Worm (Caenorhabditis elegans) whole organism, late embryonic: ENCODE measurements around the gene tbb-1.
A peak's percentile ranks its signal among the peaks of the same experiment; 100 is the strongest.

Experiments
- C08G9.2 ChIP-seq: sonication (generic microtip); optimal IDR thresholded peaks from 2 replicates; lab custom pipeline; 2016; ENCODE audit warnings: mild to moderate bottlenecking, missing genetic modification characterization, moderate library complexity, missing compliant biosample characterization
- C38D4.7 ChIP-seq: fragments of 200-800 bp; sonication (Bioruptor generic); optimal IDR thresholded peaks from 2 replicates; lab custom pipeline; 2018; ENCODE audit warnings: mild to moderate bottlenecking, missing genetic modification characterization, moderate library complexity, missing compliant biosample characterization
- F13H6.1 ChIP-seq: sonication (generic microtip); optimal IDR thresholded peaks from 2 replicates; lab custom pipeline; 2016; ENCODE audit warnings: missing genetic modification characterization, missing compliant biosample characterization
- T23F11.4 ChIP-seq: fragments of 200-800 bp; sonication (Bioruptor generic); optimal IDR thresholded peaks from 2 replicates; lab custom pipeline; 2018; ENCODE audit warnings: mild to moderate bottlenecking, missing genetic modification characterization, missing compliant biosample characterization
- Y22D7AL.16 ChIP-seq: sonication (generic microtip); optimal IDR thresholded peaks from 2 replicates; lab custom pipeline; 2016; ENCODE audit warnings: missing genetic modification characterization, missing compliant biosample characterization
- ahr-1 ChIP-seq: sonication (generic microtip); optimal IDR thresholded peaks from 2 replicates; lab custom pipeline; 2016; ENCODE audit warnings: missing genetic modification characterization, missing compliant biosample characterization
- ama-1 ChIP-seq: fragments of 150-350 bp; optimal IDR thresholded peaks from 2 replicates; lab custom pipeline; 2014
- ceh-14 ChIP-seq: sonication (generic microtip); optimal IDR thresholded peaks from 2 replicates; lab custom pipeline; 2016; ENCODE audit warnings: missing genotype, missing genetic modification characterization, missing compliant biosample characterization
- ceh-18 ChIP-seq: sonication (generic microtip); optimal IDR thresholded peaks from 2 replicates; lab custom pipeline; 2016; ENCODE audit warnings: missing genetic modification characterization, missing compliant biosample characterization
- ceh-2 ChIP-seq: sonication (generic microtip); optimal IDR thresholded peaks from 2 replicates; lab custom pipeline; 2016; ENCODE audit warnings: missing genotype, missing genetic modification characterization, missing compliant biosample characterization
- ceh-22 ChIP-seq: sonication (generic microtip); optimal IDR thresholded peaks from 2 replicates; lab custom pipeline; 2017; ENCODE audit warnings: missing biosample characterization, missing genetic modification characterization
- ceh-31 ChIP-seq: sonication (generic microtip); optimal IDR thresholded peaks from 2 replicates; lab custom pipeline; 2016; ENCODE audit warnings: missing genetic modification characterization, missing compliant biosample characterization
- ceh-34 ChIP-seq: sonication (generic microtip); optimal IDR thresholded peaks from 2 replicates; lab custom pipeline; 2016; ENCODE audit warnings: mild to moderate bottlenecking, missing genetic modification characterization, missing compliant biosample characterization
- ceh-48 ChIP-seq: sonication (generic microtip); optimal IDR thresholded peaks from 2 replicates; lab custom pipeline; 2016; ENCODE audit warnings: missing genetic modification characterization, inconsistent platforms, missing compliant biosample characterization
- ceh-9 ChIP-seq: sonication (generic microtip); optimal IDR thresholded peaks from 2 replicates; lab custom pipeline; 2016; ENCODE audit warnings: mild to moderate bottlenecking, missing genetic modification characterization, inconsistent platforms, missing compliant biosample characterization
- che-1 ChIP-seq: sonication (generic microtip); optimal IDR thresholded peaks from 2 replicates; lab custom pipeline; 2016; ENCODE audit warnings: mild to moderate bottlenecking, missing genetic modification characterization, missing compliant biosample characterization
- dve-1 ChIP-seq: sonication (generic microtip); optimal IDR thresholded peaks from 2 replicates; lab custom pipeline; 2017; ENCODE audit warnings: antibody characterized with exemption, mild to moderate bottlenecking, missing genetic modification characterization, missing compliant biosample characterization
- elt-4 ChIP-seq: sonication (generic microtip); optimal IDR thresholded peaks from 2 replicates; lab custom pipeline; 2016; ENCODE audit warnings: missing genetic modification characterization, missing compliant biosample characterization
- ets-4 ChIP-seq: sonication (generic microtip); optimal IDR thresholded peaks from 2 replicates; lab custom pipeline; 2016; ENCODE audit warnings: missing genetic modification characterization, missing compliant biosample characterization
- hlh-15 ChIP-seq: sonication (generic microtip); optimal IDR thresholded peaks from 2 replicates; lab custom pipeline; 2016; ENCODE audit warnings: missing genetic modification characterization, missing compliant biosample characterization
- hlh-30 ChIP-seq: sonication (generic microtip); optimal IDR thresholded peaks from 2 replicates; lab custom pipeline; 2017; ENCODE audit warnings: antibody characterized with exemption, missing genetic modification characterization, missing compliant biosample characterization; ENCODE audit not compliant: insufficient read depth
- hlh-6 ChIP-seq: sonication (generic microtip); optimal IDR thresholded peaks from 2 replicates; lab custom pipeline; 2016; ENCODE audit warnings: missing genotype, missing genetic modification characterization, missing compliant biosample characterization
- hlh-8 ChIP-seq: sonication (generic microtip); optimal IDR thresholded peaks from 2 replicates; lab custom pipeline; 2016; ENCODE audit warnings: missing genotype, missing genetic modification characterization, missing compliant biosample characterization
- lim-6 ChIP-seq: sonication (generic microtip); optimal IDR thresholded peaks from 2 replicates; lab custom pipeline; 2016; ENCODE audit warnings: missing genetic modification characterization, missing compliant biosample characterization
- lin-11 ChIP-seq: fragments of 200-800 bp; sonication (Bioruptor generic); optimal IDR thresholded peaks from 2 replicates; lab custom pipeline; 2018; ENCODE audit warnings: mild to moderate bottlenecking, missing genetic modification characterization, missing compliant biosample characterization
- madf-2 ChIP-seq: sonication (generic microtip); optimal IDR thresholded peaks from 2 replicates; lab custom pipeline; 2017; ENCODE audit warnings: missing genetic modification characterization, missing compliant biosample characterization
- mec-3 ChIP-seq: sonication (generic microtip); optimal IDR thresholded peaks from 2 replicates; lab custom pipeline; 2016; ENCODE audit warnings: borderline replicate concordance, missing genetic modification characterization, missing compliant biosample characterization
- nfya-1 ChIP-seq: sonication (generic microtip); optimal IDR thresholded peaks from 2 replicates; lab custom pipeline; 2017; ENCODE audit warnings: missing genetic modification characterization, mild to moderate bottlenecking, missing compliant biosample characterization, antibody characterized with exemption, moderate library complexity
- nhr-11 ChIP-seq: fragments of 150-350 bp; optimal IDR thresholded peaks from 2 replicates; lab custom pipeline; 2014; ENCODE audit warnings: missing biosample characterization, missing genetic modification characterization
- nhr-232 ChIP-seq: sonication (generic microtip); optimal IDR thresholded peaks from 2 replicates; lab custom pipeline; 2016; ENCODE audit warnings: missing genetic modification characterization, missing compliant biosample characterization
- pat-9 ChIP-seq: fragments of 200-800 bp; sonication (Bioruptor generic); optimal IDR thresholded peaks from 2 replicates; lab custom pipeline; 2018; ENCODE audit warnings: mild to moderate bottlenecking, missing genetic modification characterization, moderate library complexity, missing compliant biosample characterization
- pha-2 ChIP-seq: sonication (generic microtip); optimal IDR thresholded peaks from 2 replicates; lab custom pipeline; 2017; ENCODE audit warnings: mild to moderate bottlenecking, missing genetic modification characterization, missing compliant biosample characterization
- pha-4 ChIP-seq: fragments of 150-350 bp; optimal IDR thresholded peaks from 2 replicates; lab custom pipeline; 2018; ENCODE audit warnings: missing biosample characterization, missing genetic modification reagents, missing genetic modification characterization
- pqm-1 ChIP-seq: sonication (generic microtip); optimal IDR thresholded peaks from 2 replicates; lab custom pipeline; 2016; ENCODE audit warnings: missing genetic modification characterization, missing compliant biosample characterization
- pros-1 ChIP-seq: fragments of 150-350 bp; optimal IDR thresholded peaks from 2 replicates; lab custom pipeline; 2014; ENCODE audit warnings: missing biosample characterization, missing genetic modification reagents, missing genetic modification characterization
- rnt-1 ChIP-seq: sonication (generic microtip); optimal IDR thresholded peaks from 2 replicates; lab custom pipeline; 2016; ENCODE audit warnings: missing genetic modification characterization, missing compliant biosample characterization
- sdc-2 ChIP-seq: sonication (generic microtip); optimal IDR thresholded peaks from 2 replicates; lab custom pipeline; 2016; ENCODE audit warnings: missing genotype, missing genetic modification characterization, missing compliant biosample characterization
- sox-2 ChIP-seq: fragments of 200-800 bp; sonication (Bioruptor generic); IDR thresholded peaks from 2 replicates; pipeline ENCODE4 v1.3.6; 2022; ENCODE audit warnings: missing genetic modification reagents, missing genetic modification characterization, missing compliant biosample characterization
- syd-9 ChIP-seq: sonication (generic microtip); optimal IDR thresholded peaks from 2 replicates; lab custom pipeline; 2016; ENCODE audit warnings: mild to moderate bottlenecking, missing genetic modification characterization, moderate library complexity, missing compliant biosample characterization
- tbx-2 ChIP-seq: sonication (generic microtip); optimal IDR thresholded peaks from 2 replicates; lab custom pipeline; 2016; ENCODE audit warnings: missing genetic modification characterization, missing compliant biosample characterization
- ttx-3 ChIP-seq: sonication (generic microtip); optimal IDR thresholded peaks from 2 replicates; lab custom pipeline; 2016; ENCODE audit warnings: missing genetic modification reagents, missing genetic modification characterization, missing compliant biosample characterization
- unc-3 ChIP-seq, 2 experiments: fragments of 200-800 bp in 1 of 2; sonication (Bioruptor generic) in 1 of 2; sonication (generic microtip) in 1 of 2; conservative IDR thresholded peaks in 1 of 2; optimal IDR thresholded peaks in 1 of 2; 2 replicates each; pipeline versions ENCODE4 v1.3.6 to Lab custom; 2016 to 2022; ENCODE audit warnings: missing compliant biosample characterization in 2 of 2, missing genetic modification characterization in 2 of 2, missing genetic modification reagents in 1 of 2
- unc-42 ChIP-seq: sonication (generic microtip); optimal IDR thresholded peaks from 2 replicates; lab custom pipeline; 2016; ENCODE audit warnings: missing genotype, missing genetic modification characterization, missing compliant biosample characterization
- unc-55 ChIP-seq: sonication (generic microtip); optimal IDR thresholded peaks from 2 replicates; lab custom pipeline; 2017; ENCODE audit warnings: missing biosample characterization, missing genetic modification reagents, missing genetic modification characterization
- unc-86 ChIP-seq: sonication (generic microtip); optimal IDR thresholded peaks from 2 replicates; lab custom pipeline; 2016; ENCODE audit warnings: missing genetic modification characterization, missing compliant biosample characterization
- zip-5 ChIP-seq: sonication (generic microtip); optimal IDR thresholded peaks from 2 replicates; lab custom pipeline; 2016; ENCODE audit warnings: missing genetic modification characterization, missing compliant biosample characterization
- ztf-16 ChIP-seq: sonication (generic microtip); optimal IDR thresholded peaks from 2 replicates; lab custom pipeline; 2017; ENCODE audit warnings: missing genetic modification characterization, missing compliant biosample characterization

The tbb-1 gene

DNA sequence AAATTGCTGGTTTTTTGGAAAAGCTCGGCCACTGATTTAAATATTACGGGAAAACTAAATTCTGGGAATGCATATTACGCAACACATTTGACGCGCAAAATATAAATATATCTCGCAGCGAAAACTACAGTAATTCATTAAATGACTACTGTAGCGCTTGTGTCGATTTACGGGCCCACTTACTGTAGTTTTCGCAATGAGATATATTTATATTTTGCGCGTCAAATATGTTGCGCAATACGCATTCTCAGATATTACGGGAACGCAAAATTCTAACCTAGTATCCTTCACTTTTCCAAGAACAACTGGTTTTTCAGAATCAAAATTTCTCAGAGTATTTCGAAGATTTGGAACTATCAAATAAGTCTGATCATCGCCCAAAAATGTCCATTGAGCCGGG is 32.6 kb downstream of the tbb-1 start:
- TF ChIP-seq che-1 (tag; lab: Kevin White, UChicago): no peak
- TF ChIP-seq mec-3 (tag; lab: Kevin White, UChicago): no peak
- TF ChIP-seq Y22D7AL.16 (tag; lab: Kevin White, UChicago): no peak
- no peak for TF ChIP-seq pros-1 (tag; lab: Kevin White, UChicago)
- no peak for TF ChIP-seq sdc-2 (tag; lab: Kevin White, UChicago)
- TF ChIP-seq zip-5 (tag; lab: Kevin White, UChicago): no peak
- TF ChIP-seq hlh-15 (tag; lab: Kevin White, UChicago): no peak
- TF ChIP-seq madf-2 (tag; lab: Kevin White, UChicago): no peak
- TF ChIP-seq ceh-2 (tag; lab: Kevin White, UChicago): no peak
- no peak for TF ChIP-seq tbx-2
- no peak for TF ChIP-seq ceh-34 (tag; lab: Kevin White, UChicago)
- no peak for TF ChIP-seq ceh-18
- TF ChIP-seq syd-9: no peak
- no peak for TF ChIP-seq sox-2 (GFP tag; lab: Robert Waterston, UW)
- no peak for TF ChIP-seq pha-4 (tag; lab: Kevin White, UChicago)
- TF ChIP-seq ama-1: no peak
- no peak for TF ChIP-seq ceh-9
- TF ChIP-seq unc-86 (tag; lab: Kevin White, UChicago): no peak
- no peak for TF ChIP-seq nfya-1 (tag; lab: Kevin White, UChicago)

DNA sequence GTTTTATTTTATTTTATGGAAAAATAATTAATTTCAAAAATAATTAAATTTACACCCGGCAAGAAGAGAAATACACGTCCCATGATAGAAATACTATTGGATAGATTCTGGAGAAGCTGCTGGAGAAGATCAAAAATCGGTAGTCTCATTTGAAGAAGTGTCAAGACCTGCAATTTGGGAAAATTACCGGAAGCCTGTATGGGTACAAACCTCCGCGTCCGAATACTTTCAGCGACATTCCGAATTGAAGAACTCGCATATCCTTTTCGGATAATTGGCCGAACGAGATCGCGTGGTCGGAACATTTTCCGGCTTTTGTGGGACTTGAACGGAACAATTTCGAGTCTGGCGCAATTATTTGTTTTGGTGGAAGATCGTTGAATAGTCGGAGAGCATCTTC is 33.7 kb downstream of the tbb-1 start:
- TF ChIP-seq hlh-6 (tag; lab: Kevin White, UChicago) (no peak), ztf-16 (tag; lab: Kevin White, UChicago) (no peak), syd-9 (no peak), ttx-3 (tag; lab: Kevin White, UChicago) (no peak), C38D4.7 (GFP tag; lab: Kevin White, UChicago) (no peak), ceh-18 (no peak)

ce11 chrIII:10707461-10707860 is 34.8 kb downstream of the tbb-1 start, which contains the start of gene mrpl-12:
Gene mrpl-12, plus strand, starts transcription at chrIII:10707761.
- TF ChIP-seq ceh-48 (tag; lab: Kevin White, UChicago) (no peak), hlh-15 (tag; lab: Kevin White, UChicago) (no peak), ahr-1 (no peak), ceh-14 (tag; lab: Kevin White, UChicago) (no peak), C08G9.2 (tag; lab: Kevin White, UChicago) (no peak)

DNA sequence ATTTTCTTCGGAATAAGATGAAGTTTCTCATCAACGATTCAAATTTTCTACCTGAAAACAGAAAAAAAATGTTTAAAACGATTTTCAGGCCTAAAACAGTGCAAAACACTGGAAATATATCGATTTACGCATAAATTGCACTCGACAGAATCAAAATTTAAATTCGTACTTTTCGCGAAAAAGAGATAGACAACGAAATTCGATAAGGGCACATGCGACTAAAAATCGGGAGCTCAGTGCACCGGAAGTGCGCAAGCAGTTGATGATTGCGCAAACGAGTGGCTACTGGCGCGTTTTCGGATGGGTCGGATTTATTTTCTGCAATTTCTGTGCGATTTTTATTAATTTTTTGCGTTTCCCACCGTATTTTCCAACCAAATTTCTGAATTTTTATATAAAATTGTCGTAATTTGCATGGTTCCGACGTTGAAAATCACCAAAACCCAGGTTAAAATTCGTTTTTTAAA is 35.2 kb downstream of the tbb-1 start, which contains the start of the genes Y39A1A.21 and Y39A1A.22:
TSS of gene Y39A1A.21 (minus strand) at position 51 of the 467 bp plus-strand sequence.
TSS of gene Y39A1A.22 (minus strand) at position 57 of the 467 bp plus-strand sequence.
- peak; percentile 8 for TF ChIP-seq zip-5 (tag; lab: Kevin White, UChicago)
- no peak for TF ChIP-seq ceh-22 (tag; lab: Kevin White, UChicago)
- TF ChIP-seq lim-6 (tag; lab: Kevin White, UChicago): no peak
- no peak for TF ChIP-seq hlh-8
- TF ChIP-seq dve-1 (tag; lab: Kevin White, UChicago): peak; percentile 38
- TF ChIP-seq lin-11 (tag; lab: Kevin White, UChicago): no peak
- no peak for TF ChIP-seq pat-9 (tag; lab: Kevin White, UChicago)
- no peak for TF ChIP-seq syd-9
- TF ChIP-seq unc-55 (GFP tag; lab: Kevin White, UChicago): no peak
- TF ChIP-seq pqm-1 (tag; lab: Kevin White, UChicago): no peak
- no peak for TF ChIP-seq pros-1 (tag; lab: Kevin White, UChicago)
- no peak for TF ChIP-seq unc-3 (GFP tag; conservative IDR thresholded peaks at IDR 0.05; lab: Robert Waterston, UW)
- TF ChIP-seq unc-3 (tag; optimal IDR thresholded peaks at IDR 0.05; lab: Kevin White, UChicago): no peak
- no peak for TF ChIP-seq F13H6.1 (tag; lab: Kevin White, UChicago)
- no peak for TF ChIP-seq nhr-232
- TF ChIP-seq hlh-30 (tag; lab: Kevin White, UChicago): peak; percentile 8
- TF ChIP-seq rnt-1: no peak
- TF ChIP-seq ets-4 (tag; lab: Kevin White, UChicago): no peak
- no peak for TF ChIP-seq pha-2
- no peak for TF ChIP-seq nhr-11 (tag; lab: Kevin White, UChicago)
- no peak for TF ChIP-seq elt-4
- TF ChIP-seq ceh-9: no peak
- peak; percentile 59 for TF ChIP-seq ceh-31 (tag; lab: Kevin White, UChicago)
- peak; percentile 80 for TF ChIP-seq nfya-1 (tag; lab: Kevin White, UChicago)
- TF ChIP-seq unc-42 (tag; lab: Kevin White, UChicago): peak; percentile 79
- TF ChIP-seq ahr-1: no peak
- no peak for TF ChIP-seq T23F11.4 (GFP tag; lab: Kevin White, UChicago)
- peak; percentile 32 for TF ChIP-seq unc-86 (tag; lab: Kevin White, UChicago)
- no peak for TF ChIP-seq madf-2 (tag; lab: Kevin White, UChicago)
- no peak for TF ChIP-seq ama-1
- TF ChIP-seq ceh-34 (tag; lab: Kevin White, UChicago): peak; percentile 48
